Worm (Caenorhabditis elegans): ENCODE measurements around the gene ragc-1.

Gene ragc-1

ce11 chrIV:11592820-11593219 lies 11.9 kb downstream of the ragc-1 start:
- TF ChIP-seq nhr-23 (tag; optimal IDR thresholded peaks at IDR 0.05) (peak; percentile 61), nfya-1 (tag; optimal IDR thresholded peaks at IDR 0.05; ENCODE audit: insufficient read depth) (peak; percentile 69), nhr-25 (tag; optimal IDR thresholded peaks at IDR 0.05) (no peak), ama-1 (optimal IDR thresholded peaks at IDR 0.05) (peak; percentile 18), ztf-4 (tag; optimal IDR thresholded peaks at IDR 0.05) (no peak), pha-4 (tag; optimal IDR thresholded peaks at IDR 0.05) (peak; percentile 82), R02D3.7 (tag; optimal IDR thresholded peaks at IDR 0.05) (peak; percentile 81), nhr-43 (tag; optimal IDR thresholded peaks at IDR 0.05; ENCODE audit: poor library complexity, severe bottlenecking) (peak; percentile 34), lin-15B (tag; optimal IDR thresholded peaks at IDR 0.05) (peak; percentile 67)

ce11 chrIV:11592165-11592564 lies 12.6 kb downstream of the ragc-1 start, which contains the start of gene spe-36:
Gene spe-36, minus strand, starts transcription at chrIV:11592265.
- TF ChIP-seq lin-39 (tag; optimal IDR thresholded peaks at IDR 0.05), result no peak
- no peak for TF ChIP-seq ceh-9 (tag; optimal IDR thresholded peaks at IDR 0.05)
- no peak for TF ChIP-seq nhr-77 (tag; optimal IDR thresholded peaks at IDR 0.05)
- TF ChIP-seq aly-2 (tag; optimal IDR thresholded peaks at IDR 0.05), result no peak
- no peak for TF ChIP-seq nhr-12 (tag; optimal IDR thresholded peaks at IDR 0.05)
- no peak for TF ChIP-seq R02D3.7 (tag; optimal IDR thresholded peaks at IDR 0.05)
- no peak for TF ChIP-seq eor-1 (tag; optimal IDR thresholded peaks at IDR 0.05)
- no peak for TF ChIP-seq tbx-2 (tag; optimal IDR thresholded peaks at IDR 0.05)
- TF ChIP-seq mml-1 (tag; optimal IDR thresholded peaks at IDR 0.05), result no peak
- TF ChIP-seq skn-1 (tag; optimal IDR thresholded peaks at IDR 0.05), result no peak
- TF ChIP-seq elt-3 (tag; optimal IDR thresholded peaks at IDR 0.05), result no peak
- no peak for TF ChIP-seq lin-15B (tag; optimal IDR thresholded peaks at IDR 0.05)

- TF ChIP-seq R02D3.7 (tag; optimal IDR thresholded peaks at IDR 0.05) (no peak), elt-3 (tag; optimal IDR thresholded peaks at IDR 0.05) (no peak), pha-4 (tag; optimal IDR thresholded peaks at IDR 0.05) (no peak), nhr-237 (tag; optimal IDR thresholded peaks at IDR 0.05) (no peak), nhr-28 (tag; optimal IDR thresholded peaks at IDR 0.05) (no peak), fkh-2 (tag; optimal IDR thresholded peaks at IDR 0.05) (no peak), ceh-28 (tag; optimal IDR thresholded peaks at IDR 0.05) (no peak), fos-1 (tag; optimal IDR thresholded peaks at IDR 0.05) (no peak), jun-1 (tag; optimal IDR thresholded peaks at IDR 0.05) (no peak)
Measured at ce11 chrIV:11586484-11586883, 18.2 kb downstream of the ragc-1 start.

- TF ChIP-seq elt-2 (tag; optimal IDR thresholded peaks at IDR 0.05) (peak; percentile 32), nhr-43 (tag; optimal IDR thresholded peaks at IDR 0.05; ENCODE audit: poor library complexity, severe bottlenecking) (no peak)
Measured at ce11 chrIV:11584853-11585252, 19.9 kb downstream of the ragc-1 start.

ce11 chrIV:11583906-11584378 lies 20.8 kb downstream of the ragc-1 start, which contains the start of gene F12F6.1:
Gene F12F6.1, plus strand, starts transcription at chrIV:11583956.
- TF ChIP-seq nhr-67 (tag; optimal IDR thresholded peaks at IDR 0.05) (no peak), elt-2 (tag; optimal IDR thresholded peaks at IDR 0.05) (peak; percentile 36), nfya-1 (tag; optimal IDR thresholded peaks at IDR 0.05; ENCODE audit: insufficient read depth) (peak; percentile 41), pha-4 (tag; optimal IDR thresholded peaks at IDR 0.05) (peak; percentile 43), skn-1 (tag; optimal IDR thresholded peaks at IDR 0.05) (peak; percentile 48)

- TF ChIP-seq ceh-16 (tag; optimal IDR thresholded peaks at IDR 0.05), result no peak
- TF ChIP-seq pha-4 (tag; optimal IDR thresholded peaks at IDR 0.05), result peak; percentile 19
- TF ChIP-seq sea-2 (GFP tag; optimal IDR thresholded peaks at IDR 0.05), result no peak
- no peak for TF ChIP-seq mml-1 (tag; optimal IDR thresholded peaks at IDR 0.05)
- TF ChIP-seq skn-1 (tag; optimal IDR thresholded peaks at IDR 0.05), result no peak
- TF ChIP-seq jun-1 (tag; optimal IDR thresholded peaks at IDR 0.05), result no peak
- no peak for TF ChIP-seq ztf-4 (tag; optimal IDR thresholded peaks at IDR 0.05)
- TF ChIP-seq elt-2 (tag; optimal IDR thresholded peaks at IDR 0.05), result peak; percentile 69
- no peak for TF ChIP-seq hmg-11 (tag; optimal IDR thresholded peaks at IDR 0.05)
- TF ChIP-seq pqm-1 (tag; optimal IDR thresholded peaks at IDR 0.05), result peak; percentile 77
- TF ChIP-seq egl-27 (tag; optimal IDR thresholded peaks at IDR 0.05), result no peak
Measured at ce11 chrIV:11582450-11583166, 22.1 kb downstream of the ragc-1 start.

Measured in whole organism, L3 larva.